Fruit fly (Drosophila melanogaster) Kc167 (cell line): ENCODE measurements around the gene Afti.

Experiments
- Sin3A ChIP-seq: fragments of >200 bp; optimal IDR thresholded peaks from 2 replicates; lab custom pipeline; 2018; ENCODE audit warnings: missing external identifiers
- psq ChIP-seq: fragments of >200 bp; optimal IDR thresholded peaks from 2 replicates; lab custom pipeline; 2017; ENCODE audit warnings: missing external identifiers

DNA sequence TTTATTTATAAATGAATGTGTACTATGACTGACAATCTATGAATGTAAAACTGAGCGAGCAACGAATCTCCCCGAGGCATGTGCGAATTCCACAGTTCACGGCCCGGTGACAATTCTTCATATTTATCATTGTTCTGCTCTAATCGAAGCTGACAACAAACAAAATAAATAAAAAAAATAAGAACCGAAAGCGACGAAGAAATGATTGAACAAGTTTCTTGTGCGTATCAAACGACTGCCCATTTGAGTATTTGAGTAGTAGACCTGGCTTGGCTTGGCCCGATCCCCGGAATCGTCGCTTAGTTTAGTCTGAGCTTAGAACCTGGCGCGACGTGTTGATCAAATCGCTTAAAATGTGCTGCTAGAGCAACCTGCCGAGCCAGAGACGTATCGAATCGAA lies 16.4 kb downstream of the Afti start, which contains the start of gene CG31321:
- TF ChIP-seq psq (no peak), Sin3A (lab: Kevin White, UChicago) (no peak)
